Worm (Caenorhabditis elegans): ENCODE measurements around the gene F28C6.8.
A peak's percentile ranks its signal among the peaks of the same experiment; 100 is the strongest.

Gene F28C6.8

ce11 chrII:8575184-8575583, 31.5 kb upstream of the F28C6.8 start, which contains the start of gene puf-5:
Gene puf-5, plus strand, starts transcription at chrII:8575541.
- no peak for TF ChIP-seq nhr-28 (tag; optimal IDR thresholded peaks at IDR 0.05)
- TF ChIP-seq pag-3 (tag; optimal IDR thresholded peaks at IDR 0.05; ENCODE audit: borderline replicate concordance, insufficient read depth) = no peak
- TF ChIP-seq egl-13 (tag; optimal IDR thresholded peaks at IDR 0.05) = no peak
- TF ChIP-seq sox-4 (tag; optimal IDR thresholded peaks at IDR 0.05) = no peak
- no peak for TF ChIP-seq nhr-76 (tag; optimal IDR thresholded peaks at IDR 0.05)
- no peak for TF ChIP-seq nhr-90 (tag; optimal IDR thresholded peaks at IDR 0.05; ENCODE audit: poor library complexity)
- TF ChIP-seq mab-9 (GFP tag; IDR thresholded peaks at IDR 0.05) = no peak
- no peak for TF ChIP-seq nhr-11 (tag; optimal IDR thresholded peaks at IDR 0.05)
- TF ChIP-seq mef-2 (tag; optimal IDR thresholded peaks at IDR 0.05) = no peak
- TF ChIP-seq C04F5.9 (tag; optimal IDR thresholded peaks at IDR 0.05) = no peak
- TF ChIP-seq fos-1 (tag; optimal IDR thresholded peaks at IDR 0.05) = no peak
- TF ChIP-seq alr-1 (tag; optimal IDR thresholded peaks at IDR 0.05; ENCODE audit: borderline replicate concordance) = no peak

- TF ChIP-seq nhr-77 (tag; optimal IDR thresholded peaks at IDR 0.05) (no peak), blmp-1 (tag; optimal IDR thresholded peaks at IDR 0.05) (peak; percentile 49), aha-1 (tag; optimal IDR thresholded peaks at IDR 0.05) (no peak), efl-1 (optimal IDR thresholded peaks at IDR 0.05) (peak; percentile 7 to 32), efl-1 (GFP tag; optimal IDR thresholded peaks at IDR 0.05 in 1 of 2) (peak; percentile 29 to 87), lin-14 (GFP tag; optimal IDR thresholded peaks at IDR 0.05) (peak; percentile 30), pag-3 (tag; optimal IDR thresholded peaks at IDR 0.05; ENCODE audit: borderline replicate concordance, insufficient read depth) (no peak), egl-27 (tag; optimal IDR thresholded peaks at IDR 0.05) (no peak), sup-37 (GFP tag; optimal IDR thresholded peaks at IDR 0.05) (no peak), F16B12.6 (tag; optimal IDR thresholded peaks at IDR 0.05) (peak; percentile 1), dpl-1 (GFP tag; optimal IDR thresholded peaks at IDR 0.05) (peak; percentile 21 to 44 (median 26)), lsy-2 (tag; optimal IDR thresholded peaks at IDR 0.05) (peak in 1 of 2 experiments; percentile 66), nhr-71 (tag; optimal IDR thresholded peaks at IDR 0.05) (peak; percentile 7), irx-1 (tag; optimal IDR thresholded peaks at IDR 0.05) (no peak), C16A3.4 (tag; optimal IDR thresholded peaks at IDR 0.05) (peak; percentile 33), snu-23 (GFP tag; optimal IDR thresholded peaks at IDR 0.05) (peak; percentile 10), lin-35 (GFP tag; optimal IDR thresholded peaks at IDR 0.05) (peak; percentile 5 to 64), zip-4 (GFP tag; optimal IDR thresholded peaks at IDR 0.05) (no peak)
These were observed 29.0 kb upstream of the F28C6.8 start, which contains the start of gene F54C9.9 for ce11 chrII:8577509-8578099. Gene F54C9.9, plus strand, starts transcription at chrII:8578049.

- no peak for TF ChIP-seq mdl-1 (tag; optimal IDR thresholded peaks at IDR 0.05)
- TF ChIP-seq snpc-4 (tag; optimal IDR thresholded peaks at IDR 0.05) = no peak
- TF ChIP-seq alr-1 (tag; optimal IDR thresholded peaks at IDR 0.05; ENCODE audit: borderline replicate concordance) = no peak
- no peak for TF ChIP-seq lin-15B (tag; optimal IDR thresholded peaks at IDR 0.05)
- no peak for TF ChIP-seq lin-39 (tag; optimal IDR thresholded peaks at IDR 0.05)
- no peak for TF ChIP-seq lsy-2 (tag; optimal IDR thresholded peaks at IDR 0.05)
- no peak for TF ChIP-seq nhr-28 (tag; optimal IDR thresholded peaks at IDR 0.05)
- TF ChIP-seq ceh-88 (GFP tag; IDR thresholded peaks at IDR 0.05) = no peak
- no peak for TF ChIP-seq ceh-90 (tag; optimal IDR thresholded peaks at IDR 0.05)
- no peak for TF ChIP-seq efl-1 (optimal IDR thresholded peaks at IDR 0.05)
- no peak for TF ChIP-seq efl-1 (GFP tag; optimal IDR thresholded peaks at IDR 0.05 in 1 of 2)
- TF ChIP-seq jun-1 (tag; optimal IDR thresholded peaks at IDR 0.05) = no peak
- no peak for TF ChIP-seq elt-2 (tag; optimal IDR thresholded peaks at IDR 0.05)
- TF ChIP-seq egl-27 (tag; optimal IDR thresholded peaks at IDR 0.05) = no peak
- no peak for TF ChIP-seq nhr-12 (tag; optimal IDR thresholded peaks at IDR 0.05)
These were observed 24.9 kb upstream of the F28C6.8 start, which contains the start of gene arl-1 for ce11 chrII:8581700-8582099. Gene arl-1, plus strand, starts transcription at chrII:8582000.

All from whole organism, L1 larva.